Worm (Caenorhabditis elegans) whole organism, midembryonic: ENCODE measurements around the gene B0244.6.

Experiments used
- T22C8.4 ChIP-seq: fragments of 200-800 bp; sonication (Bioruptor generic); IDR thresholded peaks from 2 replicates; pipeline ENCODE4 v1.3.6; 2022; ENCODE audit warnings: missing genetic modification characterization, missing compliant biosample characterization
- cog-1 ChIP-seq: sonication (generic microtip); optimal IDR thresholded peaks from 2 replicates; lab custom pipeline; 2016; ENCODE audit warnings: missing genetic modification characterization, missing compliant biosample characterization
- flt-1 ChIP-seq: fragments of 200-800 bp; sonication (Bioruptor generic); IDR thresholded peaks from 2 replicates; pipeline ENCODE4 v1.3.6; 2022; ENCODE audit warnings: missing genetic modification characterization, missing compliant biosample characterization
- klf-2 ChIP-seq: fragments of 200-800 bp; sonication (Bioruptor generic); conservative IDR thresholded peaks from 2 replicates; pipeline ENCODE4 v1.3.6; 2022; ENCODE audit warnings: missing genetic modification reagents, missing genetic modification characterization, missing compliant biosample characterization
- med-1 ChIP-seq: sonication (generic microtip); optimal IDR thresholded peaks from 2 replicates; lab custom pipeline; 2017; ENCODE audit warnings: missing genetic modification characterization, mild to moderate bottlenecking, missing compliant biosample characterization, antibody characterized with exemption, missing genetic modification reagents; ENCODE audit not compliant: insufficient read depth
- ref-1 ChIP-seq: fragments of 200-800 bp; sonication (Bioruptor generic); conservative IDR thresholded peaks from 2 replicates; pipeline ENCODE4 v1.3.6; 2022; ENCODE audit warnings: missing genetic modification reagents, missing genetic modification characterization, missing compliant biosample characterization
- tab-1 ChIP-seq: fragments of 200-800 bp; sonication (Bioruptor generic); IDR thresholded peaks from 2 replicates; pipeline ENCODE4 v1.3.6; 2022; ENCODE audit warnings: missing genetic modification characterization, missing compliant biosample characterization
- ztf-23 ChIP-seq: fragments of 200-800 bp; sonication (Bioruptor generic); IDR thresholded peaks from 2 replicates; pipeline ENCODE4 v1.3.6; 2022; ENCODE audit warnings: missing genetic modification reagents, missing genetic modification characterization, missing compliant biosample characterization
- ztf-29 ChIP-seq: fragments of 200-800 bp; sonication (Bioruptor generic); IDR thresholded peaks from 2 replicates; pipeline ENCODE4 v1.3.6; 2022; ENCODE audit warnings: missing genetic modification reagents, missing genetic modification characterization, missing compliant biosample characterization

ce11 chrIII:5719832-5720194 is 18.0 kb upstream of the B0244.6 start:
- TF ChIP-seq med-1 (GFP tag; lab: Kevin White, UChicago): no peak
- no peak for TF ChIP-seq ztf-29 (GFP tag; lab: Robert Waterston, UW)
- no peak for TF ChIP-seq T22C8.4 (GFP tag; lab: Robert Waterston, UW)
- no peak for TF ChIP-seq flt-1 (GFP tag; lab: Robert Waterston, UW)
- no peak for TF ChIP-seq tab-1 (GFP tag; lab: Robert Waterston, UW)
- no peak for TF ChIP-seq cog-1 (tag; lab: Kevin White, UChicago)
- no peak for TF ChIP-seq klf-2 (GFP tag; lab: Robert Waterston, UW)
- no peak for TF ChIP-seq ref-1 (GFP tag; lab: Robert Waterston, UW)
- no peak for TF ChIP-seq ztf-23
